Worm (Caenorhabditis elegans) whole organism, L2 larva: ENCODE results near the gene unc-71.
A peak's percentile ranks its signal among the peaks of the same experiment; 100 is the strongest.

ENCODE experiments used
- Y55F3AM.14 ChIP-seq: fragments of 200-800 bp; sonication (Bioruptor generic); optimal IDR thresholded peaks from 2 replicates; lab custom pipeline; 2018; ENCODE audit warnings: mild to moderate bottlenecking, missing genetic modification characterization, missing compliant biosample characterization
- ZK546.5 ChIP-seq: sonication (generic microtip); optimal IDR thresholded peaks from 2 replicates; lab custom pipeline; 2017; ENCODE audit warnings: missing biosample characterization, missing genetic modification characterization
- egl-27 ChIP-seq: sonication (generic microtip); optimal IDR thresholded peaks from 3 replicates; lab custom pipeline; 2017; ENCODE audit warnings: missing biosample characterization, missing genetic modification reagents, missing genetic modification characterization
- lin-39 ChIP-seq: fragments of 150-350 bp; optimal IDR thresholded peaks from 2 replicates; lab custom pipeline; 2014; ENCODE audit warnings: missing biosample characterization, missing genetic modification reagents, missing genetic modification characterization
- lsy-2 ChIP-seq, 2 experiments: fragments of 150-350 bp in 1 of 2; sonication (generic microtip) in 1 of 2; optimal IDR thresholded peaks; 2 replicates each; lab custom pipeline; 2014 to 2017; ENCODE audit warnings: missing biosample characterization in 2 of 2, missing genetic modification characterization in 2 of 2
- nhr-25 ChIP-seq: fragments of 150-350 bp; sonication (generic microtip); optimal IDR thresholded peaks from 3 replicates; lab custom pipeline; 2014; ENCODE audit warnings: missing biosample characterization, missing genetic modification characterization
- peb-1 ChIP-seq: fragments of 150-350 bp; optimal IDR thresholded peaks from 2 replicates; lab custom pipeline; 2014; ENCODE audit warnings: missing biosample characterization, missing genetic modification characterization
- skn-1 ChIP-seq: sonication (generic microtip); optimal IDR thresholded peaks from 2 replicates; lab custom pipeline; 2017; ENCODE audit warnings: missing biosample characterization, missing genetic modification characterization
- unc-55 ChIP-seq: fragments of 150-350 bp; sonication (generic microtip); optimal IDR thresholded peaks from 3 replicates; lab custom pipeline; 2014; ENCODE audit warnings: missing biosample characterization, missing genetic modification reagents, missing genetic modification characterization
- zag-1 ChIP-seq: fragments of 150-350 bp; optimal IDR thresholded peaks from 2 replicates; lab custom pipeline; 2014; ENCODE audit warnings: missing biosample characterization, missing genetic modification characterization

ce11 chrIII:12860119-12860518 is 31.4 kb downstream of the unc-71 start:
- TF ChIP-seq skn-1 (no peak), lin-39 (tag; lab: Kevin White, UChicago) (no peak), unc-55 (GFP tag; lab: Kevin White, UChicago) (no peak), zag-1 (no peak), egl-27 (tag; lab: Kevin White, UChicago) (no peak), lsy-2 (tag; optimal IDR thresholded peaks at IDR 0.05; lab: Kevin White, UChicago) (no peak), peb-1 (tag; lab: Kevin White, UChicago) (no peak), ZK546.5 (no peak), nhr-25 (tag; lab: Kevin White, UChicago) (peak; percentile 20), Y55F3AM.14 (GFP tag; lab: Kevin White, UChicago) (no peak)
